Worm (Caenorhabditis elegans): Measurements from ENCODE around the gene F52D10.2.

F52D10.2 gene

ce11 chrX:11605766-11606490 lies 14.4 kb upstream of the F52D10.2 start (continued):
- no peak for TF ChIP-seq nhr-179 (tag; optimal IDR thresholded peaks at IDR 0.05)
- TF ChIP-seq lsy-27 (tag; optimal IDR thresholded peaks at IDR 0.05; ENCODE audit: borderline replicate concordance, insufficient read depth) = no peak
- TF ChIP-seq die-1 (tag; optimal IDR thresholded peaks at IDR 0.05) = peak; percentile 83
- no peak for TF ChIP-seq xnd-1 (tag; optimal IDR thresholded peaks at IDR 0.05)
- peak; percentile 68 for TF ChIP-seq F57A8.1 (GFP tag; optimal IDR thresholded peaks at IDR 0.05)
- peak; percentile 82 for TF ChIP-seq ztf-6 (GFP tag; IDR thresholded peaks at IDR 0.05)
- TF ChIP-seq ztf-25 (GFP tag; IDR thresholded peaks at IDR 0.05) = peak; percentile 58; the same call in 1 of the 2 replicates
- TF ChIP-seq him-1 (tag; optimal IDR thresholded peaks at IDR 0.05) = no peak
- peak; percentile 90 for TF ChIP-seq lin-26 (GFP tag; IDR thresholded peaks at IDR 0.05)
- TF ChIP-seq F55B11.4 (tag; optimal IDR thresholded peaks at IDR 0.05; ENCODE audit: borderline replicate concordance, insufficient read depth) = no peak
- TF ChIP-seq tlf-1 (GFP tag; optimal IDR thresholded peaks at IDR 0.05) = peak; percentile 95
- no peak for TF ChIP-seq nfya-1 (tag; optimal IDR thresholded peaks at IDR 0.05; ENCODE audit: borderline replicate concordance, insufficient read depth)
- TF ChIP-seq C06A6.2 (GFP tag; conservative IDR thresholded peaks at IDR 0.05) = peak; percentile 89
- peak; percentile 40; the same call in 1 of the 2 replicates for TF ChIP-seq C17E4.6 (GFP tag; IDR thresholded peaks at IDR 0.05)

ce11 chrX:11605214-11605765 lies 13.8 kb upstream of the F52D10.2 start, which contains the start of gene ftt-2:
Gene ftt-2, minus strand, starts transcription at chrX:11605419.
- TF ChIP-seq ama-1 (optimal IDR thresholded peaks at IDR 0.05) = peak; percentile 72
- no peak for TF ChIP-seq ama-1 (GFP tag; optimal IDR thresholded peaks at IDR 0.05)
- TF ChIP-seq F39B2.1 (GFP tag; IDR thresholded peaks at IDR 0.05) = no peak

- TF ChIP-seq F52B5.7 (tag; optimal IDR thresholded peaks at IDR 0.05) (peak; percentile 82), pbrm-1 (GFP tag; IDR thresholded peaks at IDR 0.05) (no peak), chd-7 (tag; optimal IDR thresholded peaks at IDR 0.05) (peak; percentile 23), nfyb-1 (GFP tag; IDR thresholded peaks at IDR 0.05) (peak; percentile 53; the same call in 1 of the 2 replicates), athp-1 (tag; optimal IDR thresholded peaks at IDR 0.05) (peak; percentile 26), attf-6 (GFP tag; IDR thresholded peaks at IDR 0.05) (peak; percentile 40; the same call in 1 of the 2 replicates), nhr-27 (tag; optimal IDR thresholded peaks at IDR 0.05) (no peak), Y53G8AR.9 (GFP tag; conservative IDR thresholded peaks at IDR 0.05) (peak; percentile 81), ztf-3 (GFP tag; optimal IDR thresholded peaks at IDR 0.05) (peak; percentile 64), hlh-26 (GFP tag; conservative IDR thresholded peaks at IDR 0.05) (no peak), mel-28 (tag; optimal IDR thresholded peaks at IDR 0.05; ENCODE audit: borderline replicate concordance) (no peak), nfya-2 (GFP tag; IDR thresholded peaks at IDR 0.05) (0 out of 2 replicates have a peak, but pooled peaks have one; percentile 43), snpc-3.4 (tag; optimal IDR thresholded peaks at IDR 0.05) (no peak), mcd-1 (GFP tag; IDR thresholded peaks at IDR 0.05) (0 out of 2 replicates have a peak, but pooled peaks have one; percentile 29), K11D2.4 (GFP tag; IDR thresholded peaks at IDR 0.05) (peak; percentile 44; the same call in 1 of the 2 replicates), aptf-3 (GFP tag; IDR thresholded peaks at IDR 0.05) (no peak), ceh-100 (GFP tag; IDR thresholded peaks at IDR 0.05) (peak; percentile 8; the same call in 1 of the 2 replicates), F23B12.7 (tag; optimal IDR thresholded peaks at IDR 0.05; ENCODE audit: insufficient read depth) (no peak), ZK185.1 (tag; optimal IDR thresholded peaks at IDR 0.05; ENCODE audit: poor library complexity, severe bottlenecking) (peak; percentile 64), Y56A3A.18 (GFP tag; IDR thresholded peaks at IDR 0.05) (peak; percentile 92), madf-3 (GFP tag; IDR thresholded peaks at IDR 0.05) (peak; percentile 27; the same call in 1 of the 2 replicates), efl-1 (GFP tag; optimal IDR thresholded peaks at IDR 0.05) (no peak), madf-8 (GFP tag; conservative IDR thresholded peaks at IDR 0.05) (no peak), madf-10 (tag; optimal IDR thresholded peaks at IDR 0.05) (peak; percentile 66), gei-17 (GFP tag; optimal IDR thresholded peaks at IDR 0.05) (peak; percentile 74)
These were observed 12.0 kb upstream of the F52D10.2 start for ce11 chrX:11603234-11604108.
